Fruit fly (Drosophila melanogaster) whole organism, embryonic: ENCODE data around the gene dpr9.

Experiments
- Adf1 ChIP-seq: fragments of 200-800 bp; sonication (Bioruptor generic); IDR thresholded peaks from 2 replicates; pipeline ENCODE4 v1.3.6; 2022; ENCODE audit warnings: missing biosample characterization, missing genetic modification characterization
- Antp ChIP-seq: fragments of 200-800 bp; sonication (Bioruptor generic); optimal IDR thresholded peaks from 3 replicates; lab custom pipeline; 2016; ENCODE audit warnings: missing biosample characterization, missing genetic modification characterization
- BEAF-32 ChIP-seq: fragments of 200-800 bp; sonication (Bioruptor generic); optimal IDR thresholded peaks from 3 replicates; lab custom pipeline; 2017; ENCODE audit warnings: missing biosample characterization, missing genetic modification characterization, mild to moderate bottlenecking, moderate library complexity, missing genetic modification reagents
- CG1024 ChIP-seq: fragments of 200-800 bp; sonication (Bioruptor generic); IDR thresholded peaks from 2 replicates; pipeline ENCODE4 v1.3.6; 2022; ENCODE audit warnings: missing biosample characterization, missing genetic modification characterization
- CG10431 ChIP-seq: fragments of 200-800 bp; sonication (Bioruptor generic); optimal IDR thresholded peaks from 3 replicates; lab custom pipeline; 2018; ENCODE audit warnings: missing biosample characterization, mild to moderate bottlenecking, missing genetic modification characterization
- CG13123 ChIP-seq: fragments of 200-800 bp; sonication (Bioruptor generic); optimal IDR thresholded peaks from 2 replicates; lab custom pipeline; 2016; ENCODE audit warnings: missing biosample characterization, missing genetic modification characterization
- CG14014 ChIP-seq: fragments of 200-800 bp; sonication (Bioruptor generic); IDR thresholded peaks from 2 replicates; pipeline ENCODE4 v1.3.6; 2022; ENCODE audit warnings: missing biosample characterization, missing genetic modification characterization
- CG14441 ChIP-seq: fragments of 200-800 bp; sonication (Bioruptor generic); IDR thresholded peaks from 2 replicates; pipeline ENCODE4 v1.3.6; 2022; ENCODE audit warnings: missing biosample characterization, missing genetic modification characterization
- CG14860 ChIP-seq: fragments of 200-800 bp; sonication (Bioruptor generic); IDR thresholded peaks from 3 replicates; pipeline ENCODE4 v1.3.6; 2022; ENCODE audit warnings: missing biosample characterization, missing genetic modification characterization; ENCODE audit not compliant: partially characterized antibody
- CG2712 ChIP-seq: fragments of 200-800 bp; optimal IDR thresholded peaks from 3 replicates; lab custom pipeline; 2019; ENCODE audit warnings: missing biosample characterization, mild to moderate bottlenecking, missing genetic modification characterization, moderate library complexity
- CG32767 ChIP-seq: fragments of 200-800 bp; sonication (Bioruptor generic); IDR thresholded peaks from 2 replicates; pipeline ENCODE4 v1.3.6; 2022; ENCODE audit warnings: missing biosample characterization, missing genetic modification characterization
- CG5180 ChIP-seq: fragments of 200-800 bp; sonication (Bioruptor generic); optimal IDR thresholded peaks from 3 replicates; lab custom pipeline; 2017; ENCODE audit warnings: missing biosample characterization, missing genetic modification characterization, mild to moderate bottlenecking, moderate library complexity, missing genetic modification reagents
- CG6765 ChIP-seq: fragments of 200-800 bp; sonication (Bioruptor generic); optimal IDR thresholded peaks from 3 replicates; lab custom pipeline; 2017; ENCODE audit warnings: missing biosample characterization, mild to moderate bottlenecking, missing genetic modification characterization
- CG6813 ChIP-seq: fragments of 200-800 bp; sonication (Bioruptor generic); optimal IDR thresholded peaks from 2 replicates; lab custom pipeline; 2017; ENCODE audit warnings: missing biosample characterization, missing genetic modification characterization, mild to moderate bottlenecking, moderate library complexity, missing genetic modification reagents
- CG8924 ChIP-seq: fragments of 200-800 bp; optimal IDR thresholded peaks from 3 replicates; lab custom pipeline; 2019; ENCODE audit warnings: missing biosample characterization, mild to moderate bottlenecking, missing genetic modification characterization, moderate library complexity
- CG9609 ChIP-seq: fragments of 200-800 bp; sonication (Bioruptor generic); optimal IDR thresholded peaks from 3 replicates; lab custom pipeline; 2016; ENCODE audit warnings: missing biosample characterization, missing genetic modification characterization
- Camta ChIP-seq: fragments of 200-800 bp; sonication (Bioruptor generic); optimal IDR thresholded peaks from 2 replicates; lab custom pipeline; 2016; ENCODE audit warnings: missing biosample characterization, missing genetic modification characterization
- CkIIα-i1 ChIP-seq: fragments of 200-800 bp; sonication (Bioruptor generic); IDR thresholded peaks from 2 replicates; pipeline ENCODE4 v1.3.6; 2022; ENCODE audit warnings: missing biosample characterization, missing genetic modification characterization
- Dll ChIP-seq: fragments of 200-800 bp; sonication (Bioruptor generic); IDR thresholded peaks from 4 replicates; pipeline ENCODE4 v1.3.6; 2022; ENCODE audit warnings: missing biosample characterization, missing genetic modification characterization; ENCODE audit not compliant: partially characterized antibody
- HLH4C ChIP-seq: fragments of 200-800 bp; sonication (Bioruptor generic); IDR thresholded peaks from 3 replicates; pipeline ENCODE4 v1.3.6; 2022; ENCODE audit warnings: missing biosample characterization, missing genetic modification characterization; ENCODE audit not compliant: partially characterized antibody
- Hr51 ChIP-seq, 2 experiments: fragments of 200-800 bp; sonication (Bioruptor generic); optimal IDR thresholded peaks; 2 replicates in 1 of 2; 3 replicates in 1 of 2; lab custom pipeline; 2016 to 2018; ENCODE audit warnings: missing biosample characterization in 2 of 2, missing genetic modification characterization in 2 of 2, mild to moderate bottlenecking in 1 of 2, moderate library complexity in 1 of 2
- Lpt ChIP-seq: fragments of >200 bp; optimal IDR thresholded peaks from 2 replicates; lab custom pipeline; 2018; ENCODE audit warnings: missing biosample characterization, missing genetic modification characterization
- Mad ChIP-seq: fragments of 200-800 bp; sonication (Bioruptor generic); optimal IDR thresholded peaks from 2 replicates; lab custom pipeline; 2016; ENCODE audit warnings: missing biosample characterization, missing genetic modification characterization
- Myb ChIP-seq: fragments of 200-800 bp; sonication (Bioruptor generic); optimal IDR thresholded peaks from 2 replicates; lab custom pipeline; 2016; ENCODE audit warnings: missing biosample characterization, missing genetic modification characterization
- NC2α ChIP-seq: fragments of 200-800 bp; sonication (Bioruptor generic); optimal IDR thresholded peaks from 2 replicates; lab custom pipeline; 2016; ENCODE audit warnings: missing biosample characterization, missing genetic modification characterization
- Pdp1 ChIP-seq, 2 experiments: fragments of 200-800 bp; sonication (Bioruptor generic); optimal IDR thresholded peaks; 3 replicates each; lab custom pipeline; 2016; ENCODE audit warnings: missing biosample characterization in 2 of 2, missing genetic modification characterization in 2 of 2, mild to moderate bottlenecking in 1 of 2, moderate library complexity in 1 of 2
- Sin3A ChIP-seq: fragments of >200 bp; optimal IDR thresholded peaks from 2 replicates; lab custom pipeline; 2018
- Sox102F ChIP-seq: fragments of 200-800 bp; sonication (Bioruptor generic); optimal IDR thresholded peaks from 2 replicates; lab custom pipeline; 2018; ENCODE audit warnings: missing biosample characterization, mild to moderate bottlenecking, missing genetic modification characterization, moderate library complexity
- Spps ChIP-seq: fragments of 200-800 bp; sonication (Bioruptor generic); optimal IDR thresholded peaks from 2 replicates; lab custom pipeline; 2018; ENCODE audit warnings: missing biosample characterization, mild to moderate bottlenecking, missing genetic modification characterization
- disco-r ChIP-seq: fragments of 200-800 bp; sonication (Bioruptor generic); optimal IDR thresholded peaks from 2 replicates; lab custom pipeline; 2016; ENCODE audit warnings: missing biosample characterization, missing genetic modification characterization
- dm ChIP-seq: fragments of 200-800 bp; sonication (Bioruptor generic); optimal IDR thresholded peaks from 3 replicates; lab custom pipeline; 2016; ENCODE audit warnings: missing biosample characterization, missing genetic modification characterization
- gem ChIP-seq: fragments of 200-800 bp; sonication (Bioruptor generic); optimal IDR thresholded peaks from 2 replicates; lab custom pipeline; 2019; ENCODE audit warnings: missing biosample characterization, mild to moderate bottlenecking, missing genetic modification characterization, moderate library complexity
- h ChIP-seq: fragments of >200 bp; optimal IDR thresholded peaks from 2 replicates; lab custom pipeline; 2017
- jigr1 ChIP-seq: fragments of 200-800 bp; sonication (Bioruptor generic); IDR thresholded peaks from 3 replicates; pipeline ENCODE4 v1.3.6; 2022; ENCODE audit warnings: missing biosample characterization, missing genetic modification characterization
- maf-S ChIP-seq: fragments of 200-800 bp; sonication (Bioruptor generic); optimal IDR thresholded peaks from 2 replicates; lab custom pipeline; 2016; ENCODE audit warnings: missing biosample characterization, missing genetic modification characterization
- oc ChIP-seq: fragments of 200-800 bp; sonication (Bioruptor generic); optimal IDR thresholded peaks from 2 replicates; lab custom pipeline; 2018; ENCODE audit warnings: missing biosample characterization, mild to moderate bottlenecking, missing genetic modification characterization, moderate library complexity
- org-1 ChIP-seq: fragments of 200-800 bp; sonication (Bioruptor generic); optimal IDR thresholded peaks from 2 replicates; lab custom pipeline; 2017; ENCODE audit warnings: missing biosample characterization, missing genetic modification characterization
- p53 ChIP-seq: fragments of 200-800 bp; sonication (Bioruptor generic); optimal IDR thresholded peaks from 2 replicates; lab custom pipeline; 2016; ENCODE audit warnings: missing biosample characterization, missing genetic modification characterization
- peb ChIP-seq: fragments of 200-800 bp; sonication (Bioruptor generic); IDR thresholded peaks from 2 replicates; pipeline ENCODE4 v1.3.6; 2022; ENCODE audit warnings: missing biosample characterization, missing genetic modification characterization
- pfk ChIP-seq: fragments of 200-800 bp; sonication (Bioruptor generic); optimal IDR thresholded peaks from 2 replicates; lab custom pipeline; 2018; ENCODE audit warnings: missing biosample characterization, mild to moderate bottlenecking, missing genetic modification characterization, moderate library complexity
- pho ChIP-seq: fragments of 200-800 bp; sonication (Bioruptor generic); optimal IDR thresholded peaks from 2 replicates; lab custom pipeline; 2016; ENCODE audit warnings: missing biosample characterization, missing genetic modification characterization
- pita ChIP-seq: fragments of 200-800 bp; sonication (Bioruptor generic); optimal IDR thresholded peaks from 2 replicates; lab custom pipeline; 2017; ENCODE audit warnings: missing biosample characterization, mild to moderate bottlenecking, missing genetic modification characterization
- pzg ChIP-seq: fragments of 200-800 bp; sonication (Bioruptor generic); optimal IDR thresholded peaks from 3 replicates; lab custom pipeline; 2018; ENCODE audit warnings: missing biosample characterization, mild to moderate bottlenecking, missing genetic modification characterization, moderate library complexity
- sim ChIP-seq: fragments of 200-800 bp; sonication (Bioruptor generic); IDR thresholded peaks from 2 replicates; pipeline ENCODE4 v1.3.6; 2022; ENCODE audit warnings: missing biosample characterization, missing genetic modification characterization
- slbo ChIP-seq: fragments of 200-800 bp; sonication (Bioruptor generic); IDR thresholded peaks from 2 replicates; pipeline ENCODE4 v1.3.6; 2022; ENCODE audit warnings: missing biosample characterization, missing genetic modification characterization
- stwl ChIP-seq: fragments of 200-800 bp; sonication (Bioruptor generic); optimal IDR thresholded peaks from 3 replicates; lab custom pipeline; 2018; ENCODE audit warnings: missing biosample characterization, mild to moderate bottlenecking, missing genetic modification characterization, moderate library complexity
- tll ChIP-seq, 2 experiments: fragments of 200-800 bp in 1 of 2; fragments of >200 bp in 1 of 2; sonication (Bioruptor generic) in 1 of 2; optimal IDR thresholded peaks; 2 replicates each; lab custom pipeline; 2017 to 2019; ENCODE audit warnings: missing biosample characterization in 2 of 2, missing genetic modification characterization in 2 of 2, mild to moderate bottlenecking in 1 of 2, moderate library complexity in 1 of 2
- tna ChIP-seq: fragments of 200-800 bp; sonication (Bioruptor generic); IDR thresholded peaks from 2 replicates; pipeline ENCODE4 v1.3.6; 2022; ENCODE audit warnings: missing biosample characterization, missing genetic modification characterization; ENCODE audit not compliant: partially characterized antibody
- tx ChIP-seq: fragments of 200-800 bp; sonication (Bioruptor generic); optimal IDR thresholded peaks from 2 replicates; lab custom pipeline; 2016; ENCODE audit warnings: missing biosample characterization, missing genetic modification characterization
- zen ChIP-seq: fragments of 200-800 bp; sonication (Bioruptor generic); optimal IDR thresholded peaks from 3 replicates; lab custom pipeline; 2018; ENCODE audit warnings: missing biosample characterization, mild to moderate bottlenecking, missing genetic modification characterization, moderate library complexity
- zfh2 ChIP-seq: fragments of 200-800 bp; sonication (Bioruptor generic); optimal IDR thresholded peaks from 2 replicates; lab custom pipeline; 2016; ENCODE audit warnings: missing biosample characterization, missing genetic modification characterization

Gene dpr9

DNA sequence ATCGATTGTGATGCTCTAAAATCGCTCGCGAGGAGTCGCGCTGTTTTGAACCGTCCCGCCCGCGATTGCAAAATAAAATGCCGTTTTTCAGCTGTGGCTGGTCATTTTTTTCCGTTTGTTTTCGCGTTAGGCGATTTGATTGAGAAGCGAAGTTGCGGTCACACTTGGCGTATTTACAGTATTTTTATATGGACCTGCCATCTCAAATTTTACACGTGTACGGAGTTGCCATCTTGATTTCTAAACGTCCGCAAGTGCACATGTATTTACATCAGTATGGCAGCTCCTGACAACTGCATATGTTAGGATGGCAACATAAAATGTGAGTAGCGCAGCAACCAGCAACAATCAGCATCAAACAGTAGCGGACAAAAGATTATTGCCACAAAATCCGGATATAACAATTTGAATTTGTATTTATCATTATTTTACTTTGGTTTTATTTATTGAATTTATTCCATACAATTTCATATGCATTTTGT is 18.6 kb upstream of the dpr9 start, which contains the start of gene CG6966 (continued):
- TF ChIP-seq pho (GFP tag; lab: Kevin White, UChicago): peak; percentile 97
- peak; percentile 93 for TF ChIP-seq CG6765 (GFP tag; lab: Kevin White, UChicago)
- TF ChIP-seq CG2712: peak; percentile 88
- peak; percentile 97 for TF ChIP-seq maf-S
- peak; percentile 67 for TF ChIP-seq BEAF-32 (GFP tag; lab: Kevin White, UChicago)
- TF ChIP-seq Lpt (GFP tag; lab: Kevin White, UChicago): no peak
- peak; percentile 58 for TF ChIP-seq pita (GFP tag; lab: Kevin White, UChicago)
- TF ChIP-seq CG5180 (GFP tag; lab: Kevin White, UChicago): peak; percentile 80
- no peak for TF ChIP-seq Dll (GFP tag; lab: Robert Waterston, UW)
- no peak for TF ChIP-seq peb (GFP tag; lab: Robert Waterston, UW)
- TF ChIP-seq zfh2 (GFP tag; lab: Kevin White, UChicago): peak; percentile 96
- TF ChIP-seq pzg: peak; percentile 99
- no peak for TF ChIP-seq Adf1
- peak; percentile 92 for TF ChIP-seq tx (GFP tag; lab: Kevin White, UChicago)
- peak; percentile 89 to 93 for TF ChIP-seq Pdp1 (GFP tag; optimal IDR thresholded peaks at IDR 0.05; lab: Kevin White, UChicago)
- TF ChIP-seq jigr1 (GFP tag; lab: Robert Waterston, UW): no peak
- TF ChIP-seq stwl (tag; lab: Kevin White, UChicago): peak; percentile 100
- TF ChIP-seq Sox102F (GFP tag; lab: Kevin White, UChicago): peak; percentile 88
- no peak for TF ChIP-seq CkIIα-i1 (GFP tag; lab: Robert Waterston, UW)
- TF ChIP-seq Spps (tag; lab: Kevin White, UChicago): peak; percentile 73
- TF ChIP-seq org-1 (GFP tag; lab: Kevin White, UChicago): peak; percentile 93
- no peak for TF ChIP-seq CG1024 (GFP tag; lab: Robert Waterston, UW)
- TF ChIP-seq p53: peak; percentile 95
- TF ChIP-seq oc (tag; lab: Kevin White, UChicago): peak; percentile 90
- peak; percentile 95 for TF ChIP-seq disco-r (GFP tag; lab: Kevin White, UChicago)
- peak; percentile 48 for TF ChIP-seq Sin3A (lab: Kevin White, UChicago)
- no peak for TF ChIP-seq CG32767 (GFP tag; lab: Robert Waterston, UW)
- peak; percentile 93 for TF ChIP-seq zen (tag; lab: Kevin White, UChicago)
- no peak for TF ChIP-seq slbo (GFP tag; lab: Robert Waterston, UW)
- peak; percentile 95 for TF ChIP-seq Myb (GFP tag; lab: Kevin White, UChicago)
- peak; percentile 96 for TF ChIP-seq NC2α (GFP tag; lab: Kevin White, UChicago)
- TF ChIP-seq CG14441 (GFP tag; lab: Robert Waterston, UW): no peak
- peak; percentile 93 for TF ChIP-seq Camta (GFP tag; lab: Kevin White, UChicago)
- peak; percentile 86 for TF ChIP-seq gem (tag; lab: Kevin White, UChicago)
- TF ChIP-seq tna (GFP tag; lab: Robert Waterston, UW): no peak
- no peak for TF ChIP-seq sim (GFP tag; lab: Robert Waterston, UW)
- peak; percentile 95 for TF ChIP-seq CG6813 (GFP tag; lab: Kevin White, UChicago)
- peak; percentile 97 for TF ChIP-seq CG9609 (GFP tag; lab: Kevin White, UChicago)
- TF ChIP-seq Mad: peak; percentile 97
- no peak for TF ChIP-seq h
- TF ChIP-seq pfk (GFP tag; lab: Kevin White, UChicago): peak; percentile 77
- TF ChIP-seq CG14014 (GFP tag; lab: Robert Waterston, UW): no peak
- TF ChIP-seq HLH4C (GFP tag; lab: Robert Waterston, UW): no peak
- TF ChIP-seq CG8924 (tag; lab: Kevin White, UChicago): peak; percentile 83
- TF ChIP-seq CG10431 (GFP tag; lab: Kevin White, UChicago): peak; percentile 80
- no peak for TF ChIP-seq CG14860 (GFP tag; lab: Robert Waterston, UW)
- peak in 1 of 2 experiments; percentile 46 for TF ChIP-seq tll (GFP tag; optimal IDR thresholded peaks at IDR 0.05; lab: Kevin White, UChicago)
- peak; percentile 95 for TF ChIP-seq dm (GFP tag; lab: Kevin White, UChicago)
- peak; percentile 88 to 97 for TF ChIP-seq Hr51 (GFP tag; optimal IDR thresholded peaks at IDR 0.05; lab: Kevin White, UChicago)
- peak; percentile 96 for TF ChIP-seq CG13123 (GFP tag; lab: Kevin White, UChicago)
- peak; percentile 95 for TF ChIP-seq Antp (GFP tag; lab: Kevin White, UChicago)
